1 worm cellular context compared by ENCODE assay signal in the genomic region with DNA sequence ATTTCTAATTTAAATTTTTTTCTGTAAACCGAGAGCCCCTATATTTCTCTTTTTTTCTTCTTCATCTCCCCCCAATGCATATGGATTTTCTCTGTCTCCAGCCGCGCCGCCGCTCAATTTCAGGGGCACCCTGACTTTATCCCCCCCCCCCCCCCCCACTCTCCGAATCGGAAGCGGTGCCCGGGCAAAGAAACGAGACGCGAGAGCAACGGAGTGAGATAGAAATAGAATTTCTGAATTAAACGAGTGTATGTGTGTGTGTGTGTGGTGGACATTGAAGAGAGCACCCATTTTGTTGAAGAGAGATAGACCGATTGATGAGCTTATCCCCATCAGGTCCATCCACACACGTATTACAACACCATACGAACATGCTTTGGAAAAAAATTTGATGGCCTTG.
TF ChIP-seq lines count a peak whose summit lies in the region.

No protein-coding gene starts in this region.

TF ChIP-seq in whole organism, L1 larva, 84 proteins besides CTCF, POLR2A, EP300 and RAD21 (continued from another document):
- TF ChIP-seq dsc-1 (tag; optimal IDR thresholded peaks at IDR 0.05; lab: Kevin White, UChicago) (no peak), xbp-1 (tag; optimal IDR thresholded peaks at IDR 0.05; lab: Kevin White, UChicago) (no peak), hpl-2 (GFP tag; optimal IDR thresholded peaks at IDR 0.05; lab: Kevin White, UChicago) (no peak), ztf-11 (tag; optimal IDR thresholded peaks at IDR 0.05; lab: Kevin White, UChicago) (no peak), fkh-4 (tag; optimal IDR thresholded peaks at IDR 0.05; lab: Kevin White, UChicago; ENCODE audit: borderline replicate concordance) (no peak), fkh-8 (tag; optimal IDR thresholded peaks at IDR 0.05; lab: Kevin White, UChicago) (peak; percentile 42), ztf-4 (tag; optimal IDR thresholded peaks at IDR 0.05; lab: Kevin White, UChicago) (no peak), nhr-11 (tag; optimal IDR thresholded peaks at IDR 0.05; lab: Kevin White, UChicago) (no peak)
